Worm (Caenorhabditis elegans) whole organism, young adult: ENCODE measurements around the gene mut-15.

Source experiments
- F33H1.4 ChIP-seq: fragments of 200-800 bp; sonication (Bioruptor generic); IDR thresholded peaks from 2 replicates; pipeline ENCODE4 v1.3.6; 2022; ENCODE audit warnings: missing genetic modification reagents, missing genetic modification characterization, missing compliant biosample characterization
- Y53G8AR.9 ChIP-seq: fragments of 200-800 bp; sonication (Bioruptor generic); conservative IDR thresholded peaks from 2 replicates; pipeline ENCODE4 v1.3.6; 2022; ENCODE audit warnings: missing genetic modification reagents, missing genetic modification characterization, missing compliant biosample characterization
- ama-1 ChIP-seq, 3 experiments: fragments of 150-350 bp in 1 of 3; sonication (generic microtip) in 2 of 3; optimal IDR thresholded peaks; 2 replicates each; lab custom pipeline; 2014 to 2018; ENCODE audit warnings: missing biosample characterization in 2 of 3, missing genetic modification characterization in 2 of 3, missing genetic modification reagents in 2 of 3
- aptf-3 ChIP-seq: fragments of 200-800 bp; sonication (Bioruptor generic); IDR thresholded peaks from 2 replicates; pipeline ENCODE4 v1.3.6; 2022; ENCODE audit warnings: missing genetic modification characterization, missing compliant biosample characterization
- ceh-40 ChIP-seq: fragments of 200-800 bp; sonication (Bioruptor generic); IDR thresholded peaks from 2 replicates; pipeline ENCODE4 v1.3.6; 2022; ENCODE audit warnings: missing genetic modification characterization, missing compliant biosample characterization
- ceh-79 ChIP-seq: sonication (generic microtip); optimal IDR thresholded peaks from 2 replicates; lab custom pipeline; 2017; ENCODE audit warnings: mild to moderate bottlenecking, missing genetic modification characterization, missing compliant biosample characterization
- dpff-1 ChIP-seq: sonication (generic microtip); optimal IDR thresholded peaks from 2 replicates; lab custom pipeline; 2017; ENCODE audit warnings: mild to moderate bottlenecking, missing genetic modification characterization, missing compliant biosample characterization
- him-1 ChIP-seq: sonication (generic microtip); optimal IDR thresholded peaks from 2 replicates; lab custom pipeline; 2016; ENCODE audit warnings: missing genotype, missing genetic modification reagents, missing genetic modification characterization, missing compliant biosample characterization
- hlh-12 ChIP-seq: sonication (generic microtip); optimal IDR thresholded peaks from 2 replicates; lab custom pipeline; 2016; ENCODE audit warnings: missing genetic modification characterization, missing compliant biosample characterization
- lsy-27 ChIP-seq: sonication (generic microtip); optimal IDR thresholded peaks from 2 replicates; lab custom pipeline; 2017; ENCODE audit warnings: missing genetic modification characterization, mild to moderate bottlenecking, missing compliant biosample characterization, antibody characterized with exemption, missing genotype, borderline replicate concordance; ENCODE audit not compliant: insufficient read depth
- snpc-1.3 ChIP-seq: sonication (generic microtip); optimal IDR thresholded peaks from 2 replicates; lab custom pipeline; 2017; ENCODE audit warnings: missing genetic modification characterization, mild to moderate bottlenecking, missing compliant biosample characterization, antibody characterized with exemption, moderate library complexity, missing genotype, missing genetic modification reagents; ENCODE audit not compliant: insufficient read depth
- unc-130 ChIP-seq: sonication (generic microtip); optimal IDR thresholded peaks from 2 replicates; lab custom pipeline; 2016; ENCODE audit warnings: missing genetic modification reagents, missing genetic modification characterization, missing compliant biosample characterization
- unc-62 ChIP-seq: fragments of 150-350 bp; optimal IDR thresholded peaks from 2 replicates; lab custom pipeline; 2014; ENCODE audit warnings: missing biosample characterization, missing genetic modification reagents, missing genetic modification characterization

DNA sequence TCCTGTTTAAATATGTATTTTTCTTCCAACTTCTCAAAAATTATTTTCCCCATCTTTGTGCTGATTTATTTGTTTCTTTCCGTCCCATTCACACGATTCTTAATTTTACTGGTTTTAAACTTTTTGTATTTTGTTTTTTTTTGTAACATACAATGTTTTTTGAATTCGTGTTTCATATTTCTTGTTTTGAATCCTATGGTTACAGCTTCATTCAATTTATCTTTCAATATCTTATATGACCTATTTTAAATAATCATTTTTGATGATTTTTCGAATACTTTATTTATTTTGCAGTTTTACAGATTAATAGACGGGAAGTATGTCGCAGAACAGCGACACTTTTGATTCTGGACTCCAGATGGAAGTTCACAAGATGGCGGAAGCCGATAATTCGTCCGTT lies 2.5 kb downstream of the mut-15 start, which contains the start of gene hrde-2:
- TF ChIP-seq unc-62 (GFP tag; lab: Kevin White, UChicago): no peak
- TF ChIP-seq dpff-1 (tag; lab: Kevin White, UChicago): no peak
- TF ChIP-seq F33H1.4 (GFP tag; lab: Robert Waterston, UW): no peak
- no peak for TF ChIP-seq ceh-40 (GFP tag; lab: Robert Waterston, UW)
- TF ChIP-seq hlh-12: no peak
- TF ChIP-seq ceh-79: no peak
- no peak for TF ChIP-seq snpc-1.3 (tag; lab: Kevin White, UChicago)
- no peak for TF ChIP-seq aptf-3 (GFP tag; lab: Robert Waterston, UW)
- no peak for TF ChIP-seq ama-1 (optimal IDR thresholded peaks at IDR 0.05; lab: Kevin White, UChicago)
- no peak for TF ChIP-seq ama-1 (GFP tag; optimal IDR thresholded peaks at IDR 0.05; lab: Kevin White, UChicago)
- no peak for TF ChIP-seq lsy-27 (tag; lab: Kevin White, UChicago)
- no peak for TF ChIP-seq Y53G8AR.9 (GFP tag; lab: Robert Waterston, UW)
- no peak for TF ChIP-seq him-1 (tag; lab: Kevin White, UChicago)
- TF ChIP-seq unc-130 (GFP tag; lab: Kevin White, UChicago): no peak
